Worm (Caenorhabditis elegans) whole organism, early embryonic: Measurements from ENCODE around the gene nhr-80.

Experiments
- B0310.2 ChIP-seq: sonication (generic microtip); optimal IDR thresholded peaks from 2 replicates; lab custom pipeline; 2016; ENCODE audit warnings: mild to moderate bottlenecking, missing genetic modification characterization, missing compliant biosample characterization
- ama-1 ChIP-seq: fragments of 150-350 bp; optimal IDR thresholded peaks from 2 replicates; lab custom pipeline; 2014
- ceh-13 ChIP-seq: fragments of 200-800 bp; sonication (Bioruptor generic); optimal IDR thresholded peaks from 2 replicates; lab custom pipeline; 2018; ENCODE audit warnings: mild to moderate bottlenecking, missing genetic modification characterization, missing compliant biosample characterization
- ets-7 ChIP-seq: sonication (generic microtip); optimal IDR thresholded peaks from 2 replicates; lab custom pipeline; 2016; ENCODE audit warnings: missing genotype, missing genetic modification characterization, missing compliant biosample characterization
- flt-1 ChIP-seq: fragments of 200-800 bp; sonication (Bioruptor generic); IDR thresholded peaks from 2 replicates; pipeline ENCODE4 v1.3.6; 2022; ENCODE audit warnings: missing genetic modification characterization, missing compliant biosample characterization
- hmg-4 ChIP-seq: fragments of 200-800 bp; sonication (Bioruptor generic); optimal IDR thresholded peaks from 2 replicates; lab custom pipeline; 2018; ENCODE audit warnings: mild to moderate bottlenecking, missing genetic modification characterization, missing compliant biosample characterization
- hnd-1 ChIP-seq: sonication (generic microtip); optimal IDR thresholded peaks from 2 replicates; lab custom pipeline; 2016; ENCODE audit warnings: missing genetic modification characterization, missing compliant biosample characterization
- scrt-1 ChIP-seq: fragments of 200-800 bp; sonication (Bioruptor generic); IDR thresholded peaks from 2 replicates; pipeline ENCODE4 v1.3.6; 2022; ENCODE audit warnings: missing genetic modification characterization, missing compliant biosample characterization
- sea-1 ChIP-seq: fragments of 200-800 bp; sonication (Bioruptor generic); conservative IDR thresholded peaks from 2 replicates; pipeline ENCODE4 v1.3.6; 2022; ENCODE audit warnings: missing genetic modification characterization, missing compliant biosample characterization
- tbx-37 ChIP-seq: fragments of 200-800 bp; sonication (Bioruptor generic); conservative IDR thresholded peaks from 2 replicates; pipeline ENCODE4 v1.3.6; 2022; ENCODE audit warnings: missing genetic modification reagents, missing genetic modification characterization, missing compliant biosample characterization

DNA sequence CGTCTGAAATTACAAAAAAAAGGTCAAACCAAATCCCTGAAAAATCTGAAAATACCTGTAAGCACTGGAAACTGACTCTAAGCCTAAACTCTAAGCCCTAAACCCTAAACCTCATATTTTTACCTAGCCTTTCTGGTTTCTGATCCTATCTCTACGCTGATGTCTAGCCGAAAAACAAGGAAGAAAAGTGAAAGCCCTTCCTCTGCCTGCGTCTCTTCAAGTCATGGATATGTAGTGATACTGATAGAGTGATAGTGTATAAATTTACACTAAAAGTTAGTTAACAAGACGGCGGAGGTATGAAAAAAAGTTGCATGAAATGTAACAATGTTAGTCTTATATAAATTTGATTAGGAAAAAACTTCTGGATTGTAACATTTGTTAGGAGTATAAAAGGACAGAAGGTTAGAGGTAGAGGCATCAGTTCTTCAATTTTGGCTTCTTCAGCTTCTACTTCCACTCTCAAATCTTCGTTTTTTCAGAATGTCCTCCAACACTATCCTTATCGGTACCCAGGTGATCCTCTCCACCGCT lies 26.0 kb upstream of the nhr-80 start, which contains the start of gene col-88:
- TF ChIP-seq sea-1 (GFP tag; lab: Robert Waterston, UW) (no peak), hnd-1 (tag; lab: Kevin White, UChicago) (no peak), flt-1 (GFP tag; lab: Robert Waterston, UW) (no peak), ceh-13 (GFP tag; lab: Kevin White, UChicago) (no peak), scrt-1 (GFP tag; lab: Robert Waterston, UW) (no peak), tbx-37 (GFP tag; lab: Robert Waterston, UW) (no peak), ama-1 (lab: Kevin White, UChicago) (no peak), hmg-4 (GFP tag; lab: Kevin White, UChicago) (no peak), B0310.2 (no peak), ets-7 (no peak)
